Fruit fly (Drosophila melanogaster) whole organism, wandering third instar larva: ENCODE results near the gene Drak.

Experiments
- Abd-B ChIP-seq: fragments of >200 bp; optimal IDR thresholded peaks from 2 replicates; lab custom pipeline; 2017; ENCODE audit warnings: missing biosample characterization, missing genetic modification characterization
- CG32264 ChIP-seq: fragments of 200-800 bp; sonication (Bioruptor generic); optimal IDR thresholded peaks from 2 replicates; lab custom pipeline; 2016; ENCODE audit warnings: missing biosample characterization, missing genetic modification characterization
- CG9705 ChIP-seq: fragments of 200-800 bp; sonication (Bioruptor generic); optimal IDR thresholded peaks from 2 replicates; lab custom pipeline; 2018; ENCODE audit warnings: missing biosample characterization, mild to moderate bottlenecking, missing genetic modification characterization
- CrebA ChIP-seq: fragments of 200-800 bp; sonication (Bioruptor generic); optimal IDR thresholded peaks from 2 replicates; lab custom pipeline; 2016; ENCODE audit warnings: missing biosample characterization, mild to moderate bottlenecking, missing genetic modification characterization, borderline replicate concordance
- Dfd ChIP-seq: fragments of >200 bp; optimal IDR thresholded peaks from 2 replicates; lab custom pipeline; 2017; ENCODE audit warnings: missing biosample characterization, missing genetic modification characterization
- Dif ChIP-seq: fragments of 200-275, 200-300 bp; sonication (Bioruptor generic); optimal IDR thresholded peaks from 2 replicates; lab custom pipeline; 2018; ENCODE audit warnings: missing biosample characterization, missing genetic modification characterization; ENCODE audit not compliant: partially characterized antibody
- HLH106 ChIP-seq: fragments of 200-800 bp; optimal IDR thresholded peaks from 3 replicates; lab custom pipeline; 2019; ENCODE audit warnings: missing biosample characterization, mild to moderate bottlenecking, missing genetic modification characterization, moderate library complexity
- Hr83 ChIP-seq: fragments of 200-300 bp; sonication (Bioruptor generic); optimal IDR thresholded peaks from 2 replicates; lab custom pipeline; 2016; ENCODE audit warnings: missing biosample characterization, mild to moderate bottlenecking, missing genetic modification characterization, moderate library complexity; ENCODE audit not compliant: poor library complexity, severe bottlenecking
- Jra ChIP-seq: sonication (Bioruptor generic); optimal IDR thresholded peaks from 2 replicates; lab custom pipeline; 2016; ENCODE audit warnings: missing biosample characterization, missing genetic modification characterization
- Mio ChIP-seq: sonication (Bioruptor generic); optimal IDR thresholded peaks from 2 replicates; lab custom pipeline; 2016; ENCODE audit warnings: missing biosample characterization, missing genetic modification characterization
- Myc ChIP-seq: fragments of >200 bp; optimal IDR thresholded peaks from 2 replicates; lab custom pipeline; 2017
- N ChIP-seq: fragments of >200 bp; optimal IDR thresholded peaks from 2 replicates; lab custom pipeline; 2018; ENCODE audit warnings: missing biosample characterization, missing external identifiers, missing genetic modification characterization
- OdsH ChIP-seq: fragments of 200-800 bp; sonication (Bioruptor generic); optimal IDR thresholded peaks from 2 replicates; lab custom pipeline; 2016; ENCODE audit warnings: missing biosample characterization, mild to moderate bottlenecking, missing genetic modification characterization
- Rel ChIP-seq, 2 experiments: fragments of 200-800 bp; sonication (Bioruptor generic) in 1 of 2; optimal IDR thresholded peaks; 2 replicates in 1 of 2; 3 replicates in 1 of 2; lab custom pipeline; 2016 to 2019; ENCODE audit warnings: mild to moderate bottlenecking in 2 of 2, missing biosample characterization in 2 of 2, missing genetic modification characterization in 2 of 2, moderate library complexity in 1 of 2
- Sp1 ChIP-seq: fragments of 200-800 bp; sonication (Bioruptor generic); optimal IDR thresholded peaks from 3 replicates; lab custom pipeline; 2019; ENCODE audit warnings: missing biosample characterization, mild to moderate bottlenecking, missing genetic modification characterization, moderate library complexity
- Vsx2 ChIP-seq: fragments of 200-300, 225-300 bp; sonication (Bioruptor generic); optimal IDR thresholded peaks from 2 replicates; lab custom pipeline; 2018; ENCODE audit warnings: missing biosample characterization, missing genetic modification characterization; ENCODE audit not compliant: partially characterized antibody
- br ChIP-seq: fragments of 200-800 bp; sonication (Bioruptor generic); optimal IDR thresholded peaks from 2 replicates; lab custom pipeline; 2016; ENCODE audit warnings: missing biosample characterization, missing genetic modification characterization
- dmrt93B ChIP-seq: fragments of 200-800 bp; sonication (Bioruptor generic); optimal IDR thresholded peaks from 2 replicates; lab custom pipeline; 2018; ENCODE audit warnings: missing biosample characterization, mild to moderate bottlenecking, missing genetic modification characterization
- ey ChIP-seq: fragments of 200-800 bp; sonication (Bioruptor generic); optimal IDR thresholded peaks from 2 replicates; lab custom pipeline; 2016; ENCODE audit warnings: missing biosample characterization, missing genetic modification characterization
- foxo ChIP-seq, 2 experiments: fragments of 200-800 bp; sonication (Bioruptor generic); optimal IDR thresholded peaks; 2 replicates in 1 of 2; 3 replicates in 1 of 2; lab custom pipeline; 2016 to 2017; ENCODE audit warnings: missing biosample characterization in 2 of 2, missing genetic modification characterization in 2 of 2
- fru ChIP-seq: fragments of 200-800 bp; sonication (Bioruptor generic); optimal IDR thresholded peaks from 3 replicates; lab custom pipeline; 2016; ENCODE audit warnings: missing biosample characterization, mild to moderate bottlenecking, missing genetic modification characterization
- h ChIP-seq: fragments of 200-800 bp; sonication (Bioruptor generic); optimal IDR thresholded peaks from 3 replicates; lab custom pipeline; 2016; ENCODE audit warnings: missing biosample characterization, mild to moderate bottlenecking, missing genetic modification characterization
- lola ChIP-seq: fragments of >200 bp; optimal IDR thresholded peaks from 2 replicates; lab custom pipeline; 2017; ENCODE audit warnings: missing biosample characterization, missing genetic modification characterization
- pan ChIP-seq: fragments of >200 bp; optimal IDR thresholded peaks from 2 replicates; lab custom pipeline; 2017
- psq ChIP-seq: fragments of 200-800 bp; sonication (Bioruptor generic); optimal IDR thresholded peaks from 3 replicates; lab custom pipeline; 2017; ENCODE audit warnings: missing biosample characterization, mild to moderate bottlenecking, missing genetic modification characterization, moderate library complexity
- rgr ChIP-seq: fragments of 200-800 bp; sonication (Bioruptor generic); optimal IDR thresholded peaks from 3 replicates; lab custom pipeline; 2016; ENCODE audit warnings: missing biosample characterization, mild to moderate bottlenecking, missing genetic modification characterization
- tai ChIP-seq: sonication (Bioruptor generic); optimal IDR thresholded peaks from 2 replicates; lab custom pipeline; 2016; ENCODE audit warnings: missing biosample characterization, missing genetic modification characterization
- usp ChIP-seq: fragments of >200 bp; optimal IDR thresholded peaks from 2 replicates; lab custom pipeline; 2017; ENCODE audit warnings: missing biosample characterization, missing genetic modification characterization
- woc ChIP-seq: sonication (Bioruptor generic); optimal IDR thresholded peaks from 2 replicates; lab custom pipeline; 2016; ENCODE audit warnings: missing biosample characterization, mild to moderate bottlenecking, missing genetic modification characterization

Gene Drak

dm6 chrX:11520209-11520608, 27.3 kb downstream of the Drak start:
- no peak for TF ChIP-seq woc
- peak; percentile 58 for TF ChIP-seq Dfd (GFP tag; lab: Kevin White, UChicago)

dm6 chrX:11521561-11522546, 28.9 kb downstream of the Drak start:
- TF ChIP-seq h, result peak; percentile 30
- no peak for TF ChIP-seq Rel (GFP tag; optimal IDR thresholded peaks at IDR 0.05; lab: Kevin White, UChicago)
- peak; percentile 13 for TF ChIP-seq Rel (tag; optimal IDR thresholded peaks at IDR 0.05; lab: Kevin White, UChicago)
- no peak for TF ChIP-seq CG32264 (GFP tag; lab: Kevin White, UChicago)
- no peak for TF ChIP-seq Mio
- no peak for TF ChIP-seq Vsx2 (GFP tag; lab: Kevin White, UChicago)
- no peak for TF ChIP-seq Dif (GFP tag; lab: Kevin White, UChicago)
- TF ChIP-seq psq (GFP tag; lab: Kevin White, UChicago), result peak; percentile 26
- TF ChIP-seq Abd-B (GFP tag; lab: Kevin White, UChicago), result no peak
- no peak for TF ChIP-seq CrebA (GFP tag; lab: Kevin White, UChicago)
- TF ChIP-seq woc, result peak; percentile 6
- TF ChIP-seq N (GFP tag; lab: Kevin White, UChicago), result no peak
- TF ChIP-seq tai (GFP tag; lab: Kevin White, UChicago), result no peak
- TF ChIP-seq ey (GFP tag; lab: Kevin White, UChicago), result no peak
- peak; percentile 13 for TF ChIP-seq rgr (GFP tag; lab: Kevin White, UChicago)
- TF ChIP-seq Sp1 (GFP tag; lab: Kevin White, UChicago), result peak; percentile 29
- peak; percentile 40 for TF ChIP-seq HLH106 (tag; lab: Kevin White, UChicago)
- no peak for TF ChIP-seq Myc
- TF ChIP-seq foxo (GFP tag; optimal IDR thresholded peaks at IDR 0.05; lab: Kevin White, UChicago), result peak in 1 of 2 experiments; percentile 28
- TF ChIP-seq dmrt93B (GFP tag; lab: Kevin White, UChicago), result no peak
- no peak for TF ChIP-seq usp (GFP tag; lab: Kevin White, UChicago)
- TF ChIP-seq br, result peak; percentile 0
- no peak for TF ChIP-seq lola (GFP tag; lab: Kevin White, UChicago)
- no peak for TF ChIP-seq CG9705 (GFP tag; lab: Kevin White, UChicago)
- no peak for TF ChIP-seq pan
- peak; percentile 3 for TF ChIP-seq OdsH (GFP tag; lab: Kevin White, UChicago)
- TF ChIP-seq Hr83 (GFP tag; lab: Kevin White, UChicago), result no peak
- no peak for TF ChIP-seq Dfd (GFP tag; lab: Kevin White, UChicago)
- no peak for TF ChIP-seq Jra
- TF ChIP-seq fru (GFP tag; lab: Kevin White, UChicago), result peak; percentile 46
- TF ChIP-seq, all 38 proteins: peak for 11

dm6 chrX:11523921-11524320, 31.0 kb downstream of the Drak start:
- TF ChIP-seq psq (GFP tag; lab: Kevin White, UChicago) (peak; percentile 68), Rel (GFP tag; optimal IDR thresholded peaks at IDR 0.05; lab: Kevin White, UChicago) (no peak), Rel (tag; optimal IDR thresholded peaks at IDR 0.05; lab: Kevin White, UChicago) (no peak)

dm6 chrX:11527088-11527635, 34.2 kb downstream of the Drak start:
- TF ChIP-seq foxo (GFP tag; optimal IDR thresholded peaks at IDR 0.05; lab: Kevin White, UChicago), result no peak
- peak; percentile 35 for TF ChIP-seq Vsx2 (GFP tag; lab: Kevin White, UChicago)
- no peak for TF ChIP-seq lola (GFP tag; lab: Kevin White, UChicago)
- no peak for TF ChIP-seq Mio
